Worm (Caenorhabditis elegans) whole organism, L4 larva: ENCODE measurements around the gene ceh-20.

ENCODE experiments used
- F10B5.3 ChIP-seq: sonication (generic microtip); optimal IDR thresholded peaks from 2 replicates; lab custom pipeline; 2016; ENCODE audit warnings: mild to moderate bottlenecking, missing genetic modification characterization, missing compliant biosample characterization
- ZK337.2 ChIP-seq: fragments of 200-800 bp; sonication (Bioruptor generic); IDR thresholded peaks from 2 replicates; pipeline ENCODE4 v1.3.6; 2022; ENCODE audit warnings: missing genetic modification reagents, missing genetic modification characterization, missing compliant biosample characterization
- aha-1 ChIP-seq: fragments of 150-350 bp; peaks from one replicate; lab custom pipeline; 2014; ENCODE audit warnings: missing biosample characterization, missing genetic modification characterization
- aly-2 ChIP-seq: sonication (generic microtip); optimal IDR thresholded peaks from 2 replicates; lab custom pipeline; 2018; ENCODE audit warnings: missing biosample characterization, missing genetic modification characterization
- arid-1 ChIP-seq: fragments of 200-800 bp; sonication (Bioruptor generic); conservative IDR thresholded peaks from 2 replicates; pipeline ENCODE4 v1.3.6; 2022; ENCODE audit warnings: missing genetic modification reagents, missing genetic modification characterization, missing compliant biosample characterization
- ceh-20 ChIP-seq: fragments of 200-800 bp; sonication (Bioruptor generic); IDR thresholded peaks from 2 replicates; pipeline ENCODE4 v1.3.6; 2022; ENCODE audit warnings: missing genetic modification reagents, missing genetic modification characterization, missing compliant biosample characterization
- ceh-28 ChIP-seq: fragments of 150-350 bp; optimal IDR thresholded peaks from 2 replicates; lab custom pipeline; 2014; ENCODE audit warnings: missing biosample characterization, missing genetic modification reagents, missing genetic modification characterization
- ceh-32 ChIP-seq: sonication (generic microtip); optimal IDR thresholded peaks from 2 replicates; lab custom pipeline; 2016; ENCODE audit warnings: mild to moderate bottlenecking, missing genetic modification characterization, missing compliant biosample characterization; ENCODE audit not compliant: poor library complexity
- ctbp-1 ChIP-seq: fragments of 200-800 bp; sonication (Bioruptor generic); IDR thresholded peaks from 2 replicates; pipeline ENCODE4 v1.3.6; 2022; ENCODE audit warnings: missing genetic modification reagents, missing genetic modification characterization, missing compliant biosample characterization
- daf-16 ChIP-seq, 3 experiments: sonication (generic microtip); optimal IDR thresholded peaks; 2 replicates each; lab custom pipeline; 2016 to 2017; ENCODE audit warnings: missing genetic modification characterization in 3 of 3, missing genetic modification reagents in 3 of 3, mild to moderate bottlenecking in 2 of 3, missing compliant biosample characterization in 2 of 3, missing biosample characterization in 1 of 3, moderate library complexity in 1 of 3
- daf-19 ChIP-seq: fragments of 200-800 bp; sonication (Bioruptor generic); conservative IDR thresholded peaks from 2 replicates; pipeline ENCODE4 v1.3.6; 2022; ENCODE audit warnings: missing genetic modification characterization, missing compliant biosample characterization
- dmd-8 ChIP-seq: fragments of 200-800 bp; sonication (Bioruptor generic); IDR thresholded peaks from 2 replicates; pipeline ENCODE4 v1.3.6; 2022; ENCODE audit warnings: missing genetic modification characterization, missing compliant biosample characterization
- dpl-1 ChIP-seq: fragments of 150-350 bp; optimal IDR thresholded peaks from 2 replicates; lab custom pipeline; 2014; ENCODE audit warnings: missing biosample characterization, missing genetic modification reagents, missing genetic modification characterization
- fkh-10 ChIP-seq: fragments of 150-350 bp; optimal IDR thresholded peaks from 2 replicates; lab custom pipeline; 2014; ENCODE audit warnings: missing biosample characterization, missing genetic modification reagents, missing genetic modification characterization
- hlh-11 ChIP-seq: fragments of 200-800 bp; sonication (Bioruptor generic); optimal IDR thresholded peaks from 2 replicates; lab custom pipeline; 2018; ENCODE audit warnings: mild to moderate bottlenecking, missing genetic modification characterization, missing compliant biosample characterization
- hlh-30 ChIP-seq: sonication (generic microtip); optimal IDR thresholded peaks from 2 replicates; lab custom pipeline; 2017; ENCODE audit warnings: antibody characterized with exemption, mild to moderate bottlenecking, missing genetic modification characterization, missing compliant biosample characterization; ENCODE audit not compliant: insufficient read depth
- hmg-1.1 ChIP-seq: fragments of 200-800 bp; sonication (Bioruptor generic); IDR thresholded peaks from 2 replicates; pipeline ENCODE4 v1.3.6; 2022; ENCODE audit warnings: missing genetic modification reagents, missing genetic modification characterization, missing compliant biosample characterization
- jun-1 ChIP-seq: fragments of 150-350 bp; optimal IDR thresholded peaks from 2 replicates; lab custom pipeline; 2014; ENCODE audit warnings: missing biosample characterization, missing genetic modification reagents, missing genetic modification characterization
- lsy-2 ChIP-seq, 2 experiments: fragments of 150-350 bp in 1 of 2; sonication (generic microtip) in 1 of 2; optimal IDR thresholded peaks; 2 replicates each; lab custom pipeline; 2014 to 2017; ENCODE audit warnings: missing biosample characterization in 2 of 2, missing genetic modification characterization in 2 of 2
- mdl-1 ChIP-seq, 2 experiments: fragments of 150-350 bp in 1 of 2; sonication (generic microtip) in 1 of 2; optimal IDR thresholded peaks; 2 replicates each; lab custom pipeline; 2014 to 2017; ENCODE audit warnings: missing biosample characterization in 2 of 2, missing genetic modification characterization in 2 of 2
- mep-1 ChIP-seq: fragments of 150-350 bp; sonication (generic microtip); optimal IDR thresholded peaks from 3 replicates; lab custom pipeline; 2014; ENCODE audit warnings: missing biosample characterization, missing genetic modification characterization
- mes-2 ChIP-seq: sonication (generic microtip); optimal IDR thresholded peaks from 2 replicates; lab custom pipeline; 2016; ENCODE audit warnings: missing genotype, mild to moderate bottlenecking, missing genetic modification characterization, missing compliant biosample characterization; ENCODE audit not compliant: poor library complexity, severe bottlenecking
- mxl-2 ChIP-seq: fragments of 200-800 bp; sonication (Bioruptor generic); conservative IDR thresholded peaks from 2 replicates; pipeline ENCODE4 v1.3.6; 2022; ENCODE audit warnings: missing genetic modification reagents, missing genetic modification characterization, missing compliant biosample characterization
- mxl-3 ChIP-seq: fragments of 200-800 bp; sonication (Bioruptor generic); optimal IDR thresholded peaks from 2 replicates; lab custom pipeline; 2018; ENCODE audit warnings: mild to moderate bottlenecking, missing genetic modification characterization, missing compliant biosample characterization
- nhr-10 ChIP-seq: fragments of 150-350 bp; optimal IDR thresholded peaks from 2 replicates; lab custom pipeline; 2014; ENCODE audit warnings: missing biosample characterization, missing genetic modification characterization
- nhr-102 ChIP-seq: sonication (generic microtip); optimal IDR thresholded peaks from 2 replicates; lab custom pipeline; 2016; ENCODE audit warnings: mild to moderate bottlenecking, missing genetic modification characterization, moderate library complexity, missing compliant biosample characterization
- nhr-11 ChIP-seq: fragments of 150-350 bp; optimal IDR thresholded peaks from 2 replicates; lab custom pipeline; 2014; ENCODE audit warnings: missing biosample characterization, missing genetic modification characterization
- nhr-111 ChIP-seq: fragments of 200-800 bp; sonication (Bioruptor generic); optimal IDR thresholded peaks from 2 replicates; lab custom pipeline; 2018; ENCODE audit warnings: mild to moderate bottlenecking, missing genetic modification characterization, missing compliant biosample characterization
- nhr-237 ChIP-seq: sonication (generic microtip); optimal IDR thresholded peaks from 2 replicates; lab custom pipeline; 2017; ENCODE audit warnings: missing biosample characterization, missing genetic modification characterization
- nhr-25 ChIP-seq: sonication (generic microtip); optimal IDR thresholded peaks from 2 replicates; lab custom pipeline; 2017; ENCODE audit warnings: missing genetic modification characterization, mild to moderate bottlenecking, missing compliant biosample characterization, antibody characterized with exemption, moderate library complexity, borderline replicate concordance; ENCODE audit not compliant: insufficient read depth
- nhr-28 ChIP-seq: fragments of 150-350 bp; optimal IDR thresholded peaks from 2 replicates; lab custom pipeline; 2014; ENCODE audit warnings: missing biosample characterization, missing genetic modification characterization
- rbr-2 ChIP-seq: sonication (generic microtip); optimal IDR thresholded peaks from 2 replicates; lab custom pipeline; 2016; ENCODE audit warnings: missing genotype, missing genetic modification characterization, missing compliant biosample characterization
- saeg-2 ChIP-seq: fragments of 200-800 bp; sonication (Bioruptor generic); IDR thresholded peaks from 2 replicates; pipeline ENCODE4 v1.3.6; 2022; ENCODE audit warnings: missing genetic modification reagents, missing genetic modification characterization, missing compliant biosample characterization
- set-16 ChIP-seq: fragments of 200-800 bp; sonication (Bioruptor generic); IDR thresholded peaks from 2 replicates; pipeline ENCODE4 v1.3.6; 2022; ENCODE audit warnings: missing genetic modification reagents, missing genetic modification characterization, missing compliant biosample characterization
- spr-1 ChIP-seq: sonication (generic microtip); optimal IDR thresholded peaks from 2 replicates; lab custom pipeline; 2016; ENCODE audit warnings: mild to moderate bottlenecking, missing genetic modification characterization, missing compliant biosample characterization
- tra-1 ChIP-seq: fragments of 200-800 bp; sonication (Bioruptor generic); IDR thresholded peaks from 2 replicates; pipeline ENCODE4 v1.3.6; 2022; ENCODE audit warnings: missing genetic modification reagents, missing genetic modification characterization, missing compliant biosample characterization
- unc-62 ChIP-seq, 3 experiments: fragments of 150-350 bp in 1 of 3; sonication (generic microtip); optimal IDR thresholded peaks in 2 of 3; peaks in 1 of 3; 1 replicate in 1 of 3; 2 replicates in 2 of 3; lab custom pipeline; 2014 to 2017; ENCODE audit warnings: missing biosample characterization in 3 of 3, missing genetic modification characterization in 3 of 3, missing genetic modification reagents in 3 of 3, missing genotype in 1 of 3
- ztf-11 ChIP-seq: fragments of 150-350 bp; optimal IDR thresholded peaks from 2 replicates; lab custom pipeline; 2014; ENCODE audit warnings: missing biosample characterization, missing genetic modification characterization

ceh-20 gene

DNA sequence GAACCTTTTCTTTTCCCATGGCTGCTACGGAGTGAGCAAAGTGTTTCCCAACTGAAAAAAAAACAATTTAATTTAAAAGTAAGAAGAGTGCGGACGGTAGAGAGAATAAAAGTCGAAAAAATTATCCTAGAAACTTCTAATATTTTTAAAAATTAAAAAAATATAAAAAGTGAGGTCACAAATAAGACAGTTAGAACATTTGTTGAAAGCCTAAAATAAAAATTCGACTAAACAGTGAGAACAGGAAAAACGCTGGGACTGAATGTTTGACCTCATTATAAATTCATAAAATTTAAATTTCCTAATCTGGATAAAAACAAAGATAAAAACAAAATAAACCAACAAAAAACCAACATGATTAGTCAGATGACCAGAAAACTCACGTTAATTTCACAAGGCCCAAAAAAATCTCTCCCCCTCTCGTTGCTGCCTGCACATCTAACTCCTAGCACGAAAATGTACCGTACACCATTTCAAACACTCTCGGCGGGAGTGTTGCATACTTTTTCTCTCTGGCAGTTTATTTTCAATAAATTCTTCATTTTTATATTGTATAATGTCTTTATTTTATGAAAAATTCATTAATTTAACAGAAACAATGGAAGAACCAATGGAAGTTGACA, 7.9 kb upstream of the ceh-20 start, which contains the start of the genes eef-1A.1 and rfc-4 (continued):
- TF ChIP-seq ZK337.2 (GFP tag; lab: Robert Waterston, UW) (no peak), ztf-11 (no peak), saeg-2 (GFP tag; lab: Robert Waterston, UW) (no peak), ceh-28 (no peak), nhr-102 (tag; lab: Kevin White, UChicago) (peak; percentile 89), ceh-32 (tag; lab: Kevin White, UChicago) (no peak), ceh-20 (GFP tag; lab: Robert Waterston, UW) (peak; percentile 85), nhr-237 (peak; percentile 6), set-16 (GFP tag; lab: Robert Waterston, UW) (no peak), arid-1 (GFP tag; lab: Robert Waterston, UW) (peak; percentile 87)

DNA sequence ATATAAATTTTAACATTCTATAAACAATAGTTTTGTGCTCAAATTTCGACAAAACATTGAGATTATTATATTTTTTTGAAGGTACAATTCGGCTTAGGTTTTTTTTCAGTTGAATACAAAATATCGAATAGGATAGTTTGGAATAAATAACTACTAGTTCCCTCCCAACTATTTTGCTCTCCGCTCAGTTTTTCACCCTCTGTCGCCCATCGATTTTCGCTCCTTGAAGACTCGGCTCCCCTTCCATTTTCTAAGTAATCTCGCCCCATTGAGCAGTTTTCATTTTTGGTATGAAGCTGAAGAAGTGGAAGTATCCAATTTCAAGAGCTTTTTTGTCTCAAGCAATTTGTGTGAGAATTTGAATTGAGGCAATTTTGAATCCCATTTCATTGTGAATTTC, 6.0 kb upstream of the ceh-20 start, which contains the start of gene F31E3.2:
F31E3.2 (plus strand) TSS at position 301 of the 400 bp plus-strand sequence.
- peak in 1 of 2 experiments; percentile 43 for TF ChIP-seq lsy-2 (tag; optimal IDR thresholded peaks at IDR 0.05; lab: Kevin White, UChicago)
- no peak for TF ChIP-seq fkh-10

DNA sequence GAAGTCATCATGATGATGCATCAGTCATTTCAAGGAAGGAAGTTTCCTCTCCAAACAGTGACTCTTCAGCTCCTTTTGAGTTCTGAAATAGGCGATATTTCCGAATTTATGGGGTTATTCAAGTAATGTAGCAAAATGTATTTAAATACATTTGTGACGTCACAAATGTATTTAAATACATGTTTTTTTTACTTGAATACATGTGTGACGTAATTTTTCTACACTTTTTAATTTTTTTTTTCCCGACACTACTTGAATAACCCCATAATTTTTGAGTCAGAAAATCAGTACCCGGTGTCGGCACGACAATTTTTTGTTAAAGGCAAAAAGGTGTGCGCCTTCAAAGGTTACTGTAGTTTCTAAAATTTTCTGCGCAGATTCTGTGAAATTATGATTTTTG, 4.7 kb upstream of the ceh-20 start:
- TF ChIP-seq dmd-8 (GFP tag; lab: Robert Waterston, UW) (no peak), F10B5.3 (no peak), daf-19 (GFP tag; lab: Robert Waterston, UW) (no peak)

DNA sequence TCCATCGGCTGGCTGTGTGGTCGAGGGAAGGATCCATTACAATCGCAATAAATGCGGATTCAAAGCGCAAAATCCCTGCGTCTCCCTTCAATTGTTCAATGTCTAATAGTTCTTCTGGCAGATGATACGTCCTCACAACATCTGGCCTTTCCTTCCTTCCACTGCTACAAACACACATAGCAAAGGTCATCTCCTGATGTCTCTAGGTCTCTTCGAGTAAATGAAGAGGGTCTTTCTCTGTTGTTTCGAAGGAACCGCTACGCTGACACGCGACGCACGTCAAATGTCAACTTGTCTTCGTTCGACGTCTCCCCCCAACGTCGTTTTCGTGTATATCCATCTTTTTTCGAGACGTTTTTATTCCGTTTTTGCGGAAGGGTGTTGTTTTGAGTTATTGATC, 809 bp upstream of the ceh-20 start:
- TF ChIP-seq nhr-28 (tag; lab: Kevin White, UChicago), result peak; percentile 77
- peak; percentile 20 for TF ChIP-seq dpl-1 (GFP tag; lab: Kevin White, UChicago)
- TF ChIP-seq nhr-25, result peak; percentile 67
- TF ChIP-seq nhr-111 (GFP tag; lab: Kevin White, UChicago), result no peak
- no peak for TF ChIP-seq aly-2
- 0 out of 2 replicates have a peak, but pooled peaks have one; percentile 11 for TF ChIP-seq tra-1 (GFP tag; lab: Robert Waterston, UW)
- peak; percentile 40 for TF ChIP-seq nhr-11
- TF ChIP-seq mdl-1 (tag; optimal IDR thresholded peaks at IDR 0.05; lab: Kevin White, UChicago), result peak in 1 of 2 experiments; percentile 56
- TF ChIP-seq ceh-20 (GFP tag; lab: Robert Waterston, UW), result peak; percentile 91
- TF ChIP-seq jun-1 (tag; lab: Kevin White, UChicago), result no peak
- TF ChIP-seq nhr-10 (tag; lab: Kevin White, UChicago), result peak; percentile 33
- TF ChIP-seq ZK337.2 (GFP tag; lab: Robert Waterston, UW), result no peak
- TF ChIP-seq hlh-11 (tag; lab: Kevin White, UChicago), result peak; percentile 75
- no peak for TF ChIP-seq mxl-2 (GFP tag; lab: Robert Waterston, UW)
- peak; percentile 35 for TF ChIP-seq aha-1 (tag; lab: Kevin White, UChicago)
- peak; percentile 58 for TF ChIP-seq mxl-3
- peak; percentile 68 for TF ChIP-seq hlh-30 (tag; lab: Kevin White, UChicago)
- TF ChIP-seq hmg-1.1 (GFP tag; lab: Robert Waterston, UW), result peak; percentile 34; the same call in 1 of the 2 replicates
- TF ChIP-seq mep-1 (tag; lab: Kevin White, UChicago), result peak; percentile 73
- no peak for TF ChIP-seq dmd-8 (GFP tag; lab: Robert Waterston, UW)
- peak in 1 of 2 experiments; percentile 4 for TF ChIP-seq daf-16 (GFP tag; optimal IDR thresholded peaks at IDR 0.05; lab: Kevin White, UChicago)
- no peak for TF ChIP-seq daf-16 (tag; optimal IDR thresholded peaks at IDR 0.05; lab: Kevin White, UChicago)
- TF ChIP-seq spr-1 (tag; lab: Kevin White, UChicago), result no peak
- peak; percentile 61 to 87 for TF ChIP-seq lsy-2 (tag; optimal IDR thresholded peaks at IDR 0.05; lab: Kevin White, UChicago)
- peak in 1 of 2 experiments; percentile 100 for TF ChIP-seq unc-62 (GFP tag; optimal IDR thresholded peaks at IDR 0.05 in 1 of 2; lab: Kevin White, UChicago)
- TF ChIP-seq unc-62 (tag; optimal IDR thresholded peaks at IDR 0.05; lab: Kevin White, UChicago), result no peak
- TF ChIP-seq mes-2 (tag; lab: Kevin White, UChicago), result peak; percentile 49
- peak; percentile 69 for TF ChIP-seq ctbp-1 (GFP tag; lab: Robert Waterston, UW)
- TF ChIP-seq rbr-2, result peak; percentile 47
